Worm (Caenorhabditis elegans): ENCODE results near the gene Y9C9A.8.

- TF ChIP-seq him-1 (tag; optimal IDR thresholded peaks at IDR 0.05): no peak
- TF ChIP-seq W03F9.2 (tag; optimal IDR thresholded peaks at IDR 0.05): no peak
- no peak for TF ChIP-seq dao-5 (tag; optimal IDR thresholded peaks at IDR 0.05)
Observed at ce11 chrIV:4930754-4931322, 693 bp downstream of the Y9C9A.8 start.
